Fruit fly (Drosophila melanogaster) whole organism, embryonic: ENCODE results near the gene CG11456.

Source experiments
- Adf1 ChIP-seq: fragments of 200-800 bp; sonication (Bioruptor generic); IDR thresholded peaks from 2 replicates; pipeline ENCODE4 v1.3.6; 2022; ENCODE audit warnings: missing biosample characterization, missing genetic modification characterization
- CG11398 ChIP-seq: fragments of 200-800 bp; sonication (Bioruptor generic); optimal IDR thresholded peaks from 2 replicates; lab custom pipeline; 2016; ENCODE audit warnings: missing biosample characterization, missing genetic modification characterization
- CG11456 ChIP-seq: fragments of 200-800 bp; sonication (Bioruptor generic); IDR thresholded peaks from 3 replicates; pipeline ENCODE4 v1.3.6; 2022; ENCODE audit warnings: missing biosample characterization, missing genetic modification characterization
- CG11504 ChIP-seq: fragments of 200-800 bp; sonication (Bioruptor generic); optimal IDR thresholded peaks from 3 replicates; lab custom pipeline; 2019; ENCODE audit warnings: missing biosample characterization, mild to moderate bottlenecking, missing genetic modification characterization, moderate library complexity
- CG11695 ChIP-seq: fragments of 200-800 bp; sonication (Bioruptor generic); IDR thresholded peaks from 3 replicates; pipeline ENCODE4 v1.3.6; 2022; ENCODE audit warnings: missing biosample characterization, missing genetic modification characterization
- CG12155 ChIP-seq: fragments of 200-800 bp; sonication (Bioruptor generic); optimal IDR thresholded peaks from 3 replicates; lab custom pipeline; 2016; ENCODE audit warnings: missing biosample characterization, missing genetic modification characterization
- CG13123 ChIP-seq: fragments of 200-800 bp; sonication (Bioruptor generic); optimal IDR thresholded peaks from 2 replicates; lab custom pipeline; 2016; ENCODE audit warnings: missing biosample characterization, missing genetic modification characterization
- CG13287 ChIP-seq: fragments of 200-800 bp; sonication (Bioruptor generic); IDR thresholded peaks from 2 replicates; pipeline ENCODE4 v1.3.6; 2022; ENCODE audit warnings: missing biosample characterization, missing genetic modification characterization; ENCODE audit not compliant: partially characterized antibody
- CG14710 ChIP-seq: fragments of 200-800 bp; sonication (Bioruptor generic); optimal IDR thresholded peaks from 3 replicates; lab custom pipeline; 2019; ENCODE audit warnings: missing biosample characterization, mild to moderate bottlenecking, missing genetic modification characterization, moderate library complexity
- CG15269 ChIP-seq: fragments of 200-800 bp; sonication (Bioruptor generic); optimal IDR thresholded peaks from 2 replicates; lab custom pipeline; 2018; ENCODE audit warnings: missing biosample characterization, mild to moderate bottlenecking, missing genetic modification characterization, moderate library complexity
- CG18599 ChIP-seq: fragments of 200-800 bp; sonication (Bioruptor generic); optimal IDR thresholded peaks from 3 replicates; lab custom pipeline; 2017; ENCODE audit warnings: missing biosample characterization, missing genetic modification characterization, mild to moderate bottlenecking, moderate library complexity, missing genetic modification reagents
- CG18619 ChIP-seq: fragments of 200-800 bp; sonication (Bioruptor generic); optimal IDR thresholded peaks from 3 replicates; lab custom pipeline; 2017; ENCODE audit warnings: missing biosample characterization, mild to moderate bottlenecking, missing genetic modification characterization
- CG2120 ChIP-seq: fragments of 200-800 bp; sonication (Bioruptor generic); optimal IDR thresholded peaks from 3 replicates; lab custom pipeline; 2016; ENCODE audit warnings: missing biosample characterization, missing genetic modification characterization
- CG32767 ChIP-seq: fragments of 200-800 bp; sonication (Bioruptor generic); IDR thresholded peaks from 2 replicates; pipeline ENCODE4 v1.3.6; 2022; ENCODE audit warnings: missing biosample characterization, missing genetic modification characterization
- CG43689 ChIP-seq: fragments of 200-800 bp; sonication (Bioruptor generic); IDR thresholded peaks from 2 replicates; pipeline ENCODE4 v1.3.6; 2022; ENCODE audit warnings: missing biosample characterization, missing genetic modification characterization
- CG6854 ChIP-seq: fragments of 200-800 bp; sonication (Bioruptor generic); optimal IDR thresholded peaks from 3 replicates; lab custom pipeline; 2017; ENCODE audit warnings: missing biosample characterization, mild to moderate bottlenecking, missing genetic modification characterization
- CG8281 ChIP-seq: fragments of 200-800 bp; sonication (Bioruptor generic); optimal IDR thresholded peaks from 2 replicates; lab custom pipeline; 2018; ENCODE audit warnings: missing biosample characterization, mild to moderate bottlenecking, missing genetic modification characterization, moderate library complexity
- CHES-1-like ChIP-seq: fragments of 200-800 bp; sonication (Bioruptor generic); optimal IDR thresholded peaks from 2 replicates; lab custom pipeline; 2016; ENCODE audit warnings: missing biosample characterization, missing genetic modification characterization
- Chrac-16 ChIP-seq: fragments of 200-800 bp; sonication (Bioruptor generic); optimal IDR thresholded peaks from 3 replicates; lab custom pipeline; 2016; ENCODE audit warnings: missing biosample characterization, missing genetic modification characterization
- D19B ChIP-seq: fragments of 200-800 bp; sonication (Bioruptor generic); optimal IDR thresholded peaks from 2 replicates; lab custom pipeline; 2017; ENCODE audit warnings: missing biosample characterization, mild to moderate bottlenecking, missing genetic modification characterization
- Dref ChIP-seq: fragments of 200-800 bp; sonication (Bioruptor generic); IDR thresholded peaks from 2 replicates; pipeline ENCODE4 v1.3.6; 2022; ENCODE audit warnings: missing biosample characterization, missing genetic modification characterization
- Ets65A ChIP-seq: fragments of 200-800 bp; sonication (Bioruptor generic); peaks from one replicate; lab custom pipeline; 2016; ENCODE audit warnings: missing biosample characterization, missing genetic modification characterization
- Hmr ChIP-seq: fragments of 200-800 bp; sonication (Bioruptor generic); optimal IDR thresholded peaks from 3 replicates; lab custom pipeline; 2017; ENCODE audit warnings: mild to moderate bottlenecking, missing biosample characterization, missing genetic modification reagents, missing genetic modification characterization
- Hmx ChIP-seq: fragments of 200-800 bp; sonication (Bioruptor generic); optimal IDR thresholded peaks from 2 replicates; lab custom pipeline; 2016; ENCODE audit warnings: missing biosample characterization, missing genetic modification characterization
- Hr78 ChIP-seq, 2 experiments: fragments of 200-800 bp in 1 of 2; fragments of >200 bp in 1 of 2; sonication (Bioruptor generic) in 1 of 2; optimal IDR thresholded peaks; 2 replicates each; lab custom pipeline; 2017 to 2019; ENCODE audit warnings: missing biosample characterization in 2 of 2, missing genetic modification characterization in 2 of 2, mild to moderate bottlenecking in 1 of 2, moderate library complexity in 1 of 2
- Lim3 ChIP-seq: fragments of 200-800 bp; sonication (Bioruptor generic); IDR thresholded peaks from 2 replicates; pipeline ENCODE4 v1.3.6; 2022; ENCODE audit warnings: missing biosample characterization, missing genetic modification characterization
- Sin3A ChIP-seq: fragments of >200 bp; optimal IDR thresholded peaks from 2 replicates; lab custom pipeline; 2018
- Sox100B ChIP-seq: fragments of 200-800 bp; sonication (Bioruptor generic); optimal IDR thresholded peaks from 3 replicates; lab custom pipeline; 2018; ENCODE audit warnings: missing biosample characterization, mild to moderate bottlenecking, missing genetic modification characterization
- ara ChIP-seq: fragments of 200-800 bp; sonication (Bioruptor generic); IDR thresholded peaks from 2 replicates; pipeline ENCODE4 v1.3.6; 2022; ENCODE audit warnings: missing biosample characterization, missing genetic modification characterization
- az2 ChIP-seq: fragments of 200-800 bp; sonication (Bioruptor generic); optimal IDR thresholded peaks from 3 replicates; lab custom pipeline; 2016; ENCODE audit warnings: missing biosample characterization, missing genetic modification characterization
- dysf ChIP-seq: fragments of 200-800 bp; sonication (Bioruptor generic); IDR thresholded peaks from 3 replicates; pipeline ENCODE4 v1.3.6; 2022; ENCODE audit warnings: missing biosample characterization, missing genetic modification characterization
- exex ChIP-seq: fragments of 200-800 bp; sonication (Bioruptor generic); optimal IDR thresholded peaks from 4 replicates; lab custom pipeline; 2018; ENCODE audit warnings: missing biosample characterization, mild to moderate bottlenecking, missing genetic modification characterization, moderate library complexity
- fd102C ChIP-seq: fragments of 200-800 bp; sonication (Bioruptor generic); optimal IDR thresholded peaks from 2 replicates; lab custom pipeline; 2018; ENCODE audit warnings: missing biosample characterization, mild to moderate bottlenecking, missing genetic modification characterization, moderate library complexity
- gem ChIP-seq: fragments of 200-800 bp; sonication (Bioruptor generic); optimal IDR thresholded peaks from 2 replicates; lab custom pipeline; 2019; ENCODE audit warnings: missing biosample characterization, mild to moderate bottlenecking, missing genetic modification characterization, moderate library complexity
- insv ChIP-seq, 2 experiments: fragments of 200-800 bp; sonication (Bioruptor generic); optimal IDR thresholded peaks; 3 replicates each; lab custom pipeline; 2016 to 2018; ENCODE audit warnings: missing biosample characterization in 2 of 2, missing genetic modification characterization in 2 of 2
- lab ChIP-seq: fragments of 200-800 bp; sonication (Bioruptor generic); optimal IDR thresholded peaks from 3 replicates; lab custom pipeline; 2017; ENCODE audit warnings: missing biosample characterization, missing genetic modification characterization, mild to moderate bottlenecking, moderate library complexity, missing genetic modification reagents
- lola ChIP-seq, 3 experiments: fragments of >200 bp in 2 of 3; fragments of 200-800 bp in 1 of 3; sonication (Bioruptor generic) in 1 of 3; optimal IDR thresholded peaks; 2 replicates each; lab custom pipeline; 2017 to 2019; ENCODE audit warnings: missing biosample characterization in 3 of 3, missing genetic modification characterization in 3 of 3, mild to moderate bottlenecking in 1 of 3, moderate library complexity in 1 of 3
- mirr ChIP-seq: fragments of 200-800 bp; sonication (Bioruptor generic); optimal IDR thresholded peaks from 3 replicates; lab custom pipeline; 2018; ENCODE audit warnings: missing biosample characterization, mild to moderate bottlenecking, missing genetic modification characterization
- nau ChIP-seq: fragments of 200-800 bp; sonication (Bioruptor generic); optimal IDR thresholded peaks from 3 replicates; lab custom pipeline; 2017; ENCODE audit warnings: missing biosample characterization, mild to moderate bottlenecking, missing genetic modification characterization, missing genetic modification reagents
- onecut ChIP-seq: fragments of 200-800 bp; sonication (Bioruptor generic); IDR thresholded peaks from 2 replicates; pipeline ENCODE4 v1.3.6; 2022; ENCODE audit warnings: missing biosample characterization, missing genetic modification characterization
- pan ChIP-seq, 4 experiments: fragments of >200 bp in 3 of 4; fragments of 200-800 bp in 1 of 4; sonication (Bioruptor generic) in 1 of 4; optimal IDR thresholded peaks in 3 of 4; IDR thresholded peaks in 1 of 4; 2 replicates each; pipeline versions ENCODE4 v1.3.6 to Lab custom; 2017 to 2022; ENCODE audit warnings: missing biosample characterization in 2 of 4, missing genetic modification characterization in 2 of 4, mixed read lengths in 1 of 4
- pita ChIP-seq: fragments of 200-800 bp; sonication (Bioruptor generic); optimal IDR thresholded peaks from 2 replicates; lab custom pipeline; 2017; ENCODE audit warnings: missing biosample characterization, mild to moderate bottlenecking, missing genetic modification characterization
- row ChIP-seq: fragments of 200-800 bp; sonication (Bioruptor generic); IDR thresholded peaks from 3 replicates; pipeline ENCODE4 v1.3.6; 2022; ENCODE audit warnings: missing biosample characterization, missing genetic modification characterization
- sens ChIP-seq: fragments of 200-800 bp; sonication (Bioruptor generic); peaks from one replicate; lab custom pipeline; 2016; ENCODE audit warnings: missing biosample characterization, missing genetic modification characterization
- ssp ChIP-seq: fragments of 200-800 bp; sonication (Bioruptor generic); IDR thresholded peaks from 2 replicates; pipeline ENCODE4 v1.3.6; 2022; ENCODE audit warnings: missing biosample characterization, missing genetic modification characterization
- tgo ChIP-seq: fragments of 200-800 bp; sonication (Bioruptor generic); IDR thresholded peaks from 3 replicates; pipeline ENCODE4 v1.3.6; 2022; ENCODE audit warnings: missing biosample characterization, missing genetic modification characterization
- ttk ChIP-seq: fragments of 200-800 bp; sonication (Bioruptor generic); IDR thresholded peaks from 2 replicates; pipeline ENCODE4 v2.1.2; 2022; ENCODE audit warnings: missing biosample characterization, missing genetic modification characterization
- vfl ChIP-seq: fragments of 200-800 bp; sonication (Bioruptor generic); optimal IDR thresholded peaks from 2 replicates; lab custom pipeline; 2016; ENCODE audit warnings: missing biosample characterization, missing genetic modification characterization
- zf30C ChIP-seq: fragments of 200-800 bp; sonication (Bioruptor generic); optimal IDR thresholded peaks from 3 replicates; lab custom pipeline; 2018; ENCODE audit warnings: missing biosample characterization, mild to moderate bottlenecking, missing genetic modification characterization

CG11456 gene

dm6 chr3L:20848572-20848971 lies 6.8 kb downstream of the CG11456 start (continued):
- no peak for TF ChIP-seq Sox100B (GFP tag; lab: Kevin White, UChicago)
- TF ChIP-seq fd102C: no peak
- no peak for TF ChIP-seq pita (GFP tag; lab: Kevin White, UChicago)
- TF ChIP-seq Hr78 (GFP tag; optimal IDR thresholded peaks at IDR 0.05; lab: Kevin White, UChicago): no peak
- TF ChIP-seq Ets65A (GFP tag; lab: Kevin White, UChicago): peak; percentile 79
- no peak for TF ChIP-seq CG14710 (tag; lab: Kevin White, UChicago)
- TF ChIP-seq Hmx: no peak
- peak; percentile 48; the same call in 1 of the 3 replicates for TF ChIP-seq dysf (GFP tag; lab: Robert Waterston, UW)
- no peak for TF ChIP-seq CG13123 (GFP tag; lab: Kevin White, UChicago)
- peak; percentile 61; the same call in 1 of the 3 replicates for TF ChIP-seq CG11456
- TF ChIP-seq CG11398: no peak
- no peak for TF ChIP-seq ara
- no peak for TF ChIP-seq Chrac-16 (GFP tag; lab: Kevin White, UChicago)
- peak; percentile 62 for TF ChIP-seq lab
- no peak for TF ChIP-seq CG13287 (GFP tag; lab: Robert Waterston, UW)
- no peak for TF ChIP-seq Dref (GFP tag; lab: Robert Waterston, UW)

DNA sequence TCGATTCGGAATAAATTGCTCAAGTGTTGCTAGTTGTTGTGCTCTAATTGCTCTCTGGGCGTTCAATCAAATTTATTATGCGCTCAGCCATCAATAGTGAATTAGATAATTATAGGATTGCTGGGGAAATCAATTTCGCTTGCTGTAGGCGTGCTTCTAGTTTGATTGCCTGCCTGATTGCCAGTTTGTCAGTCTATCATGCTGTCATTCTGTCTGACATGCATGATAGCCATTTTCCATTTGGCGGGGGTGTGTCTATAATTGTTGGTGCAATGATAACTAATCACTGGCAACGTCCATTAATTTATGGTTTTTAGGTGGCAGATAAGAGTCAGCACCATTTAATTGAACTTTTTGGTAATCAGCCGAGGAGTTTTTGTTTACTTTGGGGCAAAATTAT lies 15.8 kb downstream of the CG11456 start:
- peak; percentile 25 for TF ChIP-seq lab
- peak; percentile 97 for TF ChIP-seq CG8281
- TF ChIP-seq CHES-1-like (GFP tag; lab: Kevin White, UChicago): no peak
- no peak for TF ChIP-seq CG12155 (GFP tag; lab: Kevin White, UChicago)
- TF ChIP-seq mirr (GFP tag; lab: Kevin White, UChicago): peak; percentile 20
- peak; percentile 43 for TF ChIP-seq exex (tag; lab: Kevin White, UChicago)

- TF ChIP-seq D19B (peak; percentile 65), nau (GFP tag; lab: Kevin White, UChicago) (no peak), vfl (GFP tag; lab: Kevin White, UChicago) (no peak), gem (peak; percentile 20), onecut (no peak), CG6854 (GFP tag; lab: Kevin White, UChicago) (no peak), CG11695 (GFP tag; lab: Robert Waterston, UW) (no peak), pan (optimal IDR thresholded peaks at IDR 0.05; lab: Kevin White, UChicago) (no peak), pan (GFP tag; optimal IDR thresholded peaks at IDR 0.05 in 1 of 2, IDR thresholded peaks at IDR 0.05 in 1 of 2) (no peak), CG32767 (GFP tag; lab: Robert Waterston, UW) (no peak), CG43689 (no peak), ttk (GFP tag; lab: Robert Waterston, UW) (no peak), lab (peak; percentile 2), tgo (GFP tag; lab: Robert Waterston, UW) (no peak), CG18599 (GFP tag; lab: Kevin White, UChicago) (peak; percentile 57), CG11398 (no peak), CG18619 (GFP tag; lab: Kevin White, UChicago) (no peak), Adf1 (GFP tag; lab: Robert Waterston, UW) (no peak), ssp (no peak), Sin3A (lab: Kevin White, UChicago) (no peak), insv (GFP tag; optimal IDR thresholded peaks at IDR 0.05; lab: Kevin White, UChicago) (no peak), zf30C (GFP tag; lab: Kevin White, UChicago) (no peak), CG11504 (tag; lab: Kevin White, UChicago) (peak; percentile 29), Hmr (GFP tag; lab: Kevin White, UChicago) (peak; percentile 17), row (0 out of 3 replicates have a peak, but pooled peaks have one; percentile 20), lola (GFP tag; optimal IDR thresholded peaks at IDR 0.05; lab: Kevin White, UChicago) (no peak), sens (GFP tag; lab: Kevin White, UChicago) (peak; percentile 60), az2 (no peak), CG15269 (tag; lab: Kevin White, UChicago) (no peak), CG2120 (GFP tag; lab: Kevin White, UChicago) (peak; percentile 22), Lim3 (GFP tag; lab: Robert Waterston, UW) (no peak)
Measured at dm6 chr3L:20868995-20869394, 27.2 kb downstream of the CG11456 start.
